Worm (Caenorhabditis elegans) whole organism, late embryonic: ENCODE results near the gene zipt-3.

ENCODE experiments used
- F13H6.1 ChIP-seq: sonication (generic microtip); optimal IDR thresholded peaks from 2 replicates; lab custom pipeline; 2016; ENCODE audit warnings: missing genetic modification characterization, missing compliant biosample characterization
- ceh-22 ChIP-seq: sonication (generic microtip); optimal IDR thresholded peaks from 2 replicates; lab custom pipeline; 2017; ENCODE audit warnings: missing biosample characterization, missing genetic modification characterization
- ceh-48 ChIP-seq: sonication (generic microtip); optimal IDR thresholded peaks from 2 replicates; lab custom pipeline; 2016; ENCODE audit warnings: missing genetic modification characterization, inconsistent platforms, missing compliant biosample characterization
- ceh-9 ChIP-seq: sonication (generic microtip); optimal IDR thresholded peaks from 2 replicates; lab custom pipeline; 2016; ENCODE audit warnings: mild to moderate bottlenecking, missing genetic modification characterization, inconsistent platforms, missing compliant biosample characterization
- ets-4 ChIP-seq: sonication (generic microtip); optimal IDR thresholded peaks from 2 replicates; lab custom pipeline; 2016; ENCODE audit warnings: missing genetic modification characterization, missing compliant biosample characterization
- lim-6 ChIP-seq: sonication (generic microtip); optimal IDR thresholded peaks from 2 replicates; lab custom pipeline; 2016; ENCODE audit warnings: missing genetic modification characterization, missing compliant biosample characterization
- madf-2 ChIP-seq: sonication (generic microtip); optimal IDR thresholded peaks from 2 replicates; lab custom pipeline; 2017; ENCODE audit warnings: missing genetic modification characterization, missing compliant biosample characterization
- nfya-1 ChIP-seq: sonication (generic microtip); optimal IDR thresholded peaks from 2 replicates; lab custom pipeline; 2017; ENCODE audit warnings: missing genetic modification characterization, mild to moderate bottlenecking, missing compliant biosample characterization, antibody characterized with exemption, moderate library complexity
- nhr-11 ChIP-seq: fragments of 150-350 bp; optimal IDR thresholded peaks from 2 replicates; lab custom pipeline; 2014; ENCODE audit warnings: missing biosample characterization, missing genetic modification characterization
- npax-4 ChIP-seq: sonication (generic microtip); optimal IDR thresholded peaks from 2 replicates; lab custom pipeline; 2016; ENCODE audit warnings: missing genetic modification characterization, missing compliant biosample characterization
- pag-3 ChIP-seq: sonication (generic microtip); optimal IDR thresholded peaks from 2 replicates; lab custom pipeline; 2016; ENCODE audit warnings: missing compliant biosample characterization, missing genetic modification characterization, borderline replicate concordance
- pat-9 ChIP-seq: fragments of 200-800 bp; sonication (Bioruptor generic); optimal IDR thresholded peaks from 2 replicates; lab custom pipeline; 2018; ENCODE audit warnings: mild to moderate bottlenecking, missing genetic modification characterization, moderate library complexity, missing compliant biosample characterization
- pqm-1 ChIP-seq: sonication (generic microtip); optimal IDR thresholded peaks from 2 replicates; lab custom pipeline; 2016; ENCODE audit warnings: missing genetic modification characterization, missing compliant biosample characterization
- sox-4 ChIP-seq: sonication (generic microtip); optimal IDR thresholded peaks from 2 replicates; lab custom pipeline; 2017; ENCODE audit warnings: mild to moderate bottlenecking, missing genetic modification characterization, inconsistent platforms, missing compliant biosample characterization

DNA sequence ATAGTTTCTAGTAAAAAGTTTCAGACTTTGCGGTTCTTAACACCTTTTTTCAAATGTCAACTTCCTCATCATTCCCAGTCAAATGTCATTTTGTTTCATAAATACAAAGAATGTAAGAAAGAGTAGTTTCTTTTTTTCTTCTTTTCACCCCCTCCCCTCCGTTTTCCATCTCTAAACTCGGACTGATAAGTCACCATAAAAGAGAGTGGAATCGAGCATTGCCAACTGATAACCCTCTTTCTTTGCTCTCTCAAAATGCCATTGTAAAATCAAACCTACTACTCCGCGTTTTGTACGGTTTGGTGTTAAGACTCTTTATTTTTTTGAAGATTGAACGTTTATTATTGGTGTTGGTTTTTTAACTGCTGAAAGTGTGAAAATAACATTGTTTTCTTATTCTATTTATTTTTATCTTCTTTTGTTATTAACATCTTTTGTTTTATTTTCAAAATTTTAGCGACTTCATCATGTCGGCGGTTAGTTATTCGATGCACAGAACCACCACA, 31.9 kb downstream of the zipt-3 start, which contains the start of gene ifb-2:
- TF ChIP-seq nfya-1 (tag; lab: Kevin White, UChicago) (no peak), pat-9 (no peak), pag-3 (tag; lab: Kevin White, UChicago) (no peak), ceh-9 (no peak), ceh-22 (tag; lab: Kevin White, UChicago) (no peak), lim-6 (tag; lab: Kevin White, UChicago) (no peak), madf-2 (tag; lab: Kevin White, UChicago) (no peak), ets-4 (no peak), sox-4 (tag; lab: Kevin White, UChicago) (no peak), npax-4 (tag; lab: Kevin White, UChicago) (no peak), F13H6.1 (no peak), nhr-11 (tag; lab: Kevin White, UChicago) (no peak), pqm-1 (tag; lab: Kevin White, UChicago) (no peak), ceh-48 (no peak)
